Fruit fly (Drosophila melanogaster): ENCODE data around the gene GatC.

GatC gene

dm6 chr2L:13838647-13839390 is 5.9 kb upstream of the GatC start:
- TF ChIP-seq Vsx2 (GFP tag; optimal IDR thresholded peaks at IDR 0.05; ENCODE audit: partially characterized antibody) (no peak), CG32264 (GFP tag; optimal IDR thresholded peaks at IDR 0.05) (no peak), jim (GFP tag; optimal IDR thresholded peaks at IDR 0.05) (no peak), Hnf4 (GFP tag; optimal IDR thresholded peaks at IDR 0.05) (no peak), N (GFP tag; optimal IDR thresholded peaks at IDR 0.05) (no peak), HLH106 (tag; optimal IDR thresholded peaks at IDR 0.05) (peak; percentile 41), Sp1 (GFP tag; optimal IDR thresholded peaks at IDR 0.05) (peak; percentile 39), brk (GFP tag; optimal IDR thresholded peaks at IDR 0.05) (peak; percentile 30), lola (GFP tag; optimal IDR thresholded peaks at IDR 0.05) (no peak), CrebA (GFP tag; optimal IDR thresholded peaks at IDR 0.05; ENCODE audit: borderline replicate concordance) (no peak), Mio (GFP tag; optimal IDR thresholded peaks at IDR 0.05) (no peak), dmrt93B (GFP tag; optimal IDR thresholded peaks at IDR 0.05) (no peak), dsf (GFP tag; optimal IDR thresholded peaks at IDR 0.05; ENCODE audit: borderline replicate concordance) (no peak), Myc (optimal IDR thresholded peaks at IDR 0.05) (no peak), br (GFP tag; optimal IDR thresholded peaks at IDR 0.05) (peak; percentile 56), Dif (GFP tag; optimal IDR thresholded peaks at IDR 0.05; ENCODE audit: partially characterized antibody) (no peak), tai (GFP tag; optimal IDR thresholded peaks at IDR 0.05) (no peak), h (GFP tag; optimal IDR thresholded peaks at IDR 0.05) (peak; percentile 41), GATAd (GFP tag; optimal IDR thresholded peaks at IDR 0.05) (no peak), pan (optimal IDR thresholded peaks at IDR 0.05) (no peak), fru (GFP tag; optimal IDR thresholded peaks at IDR 0.05) (no peak), sage (GFP tag; optimal IDR thresholded peaks at IDR 0.05) (no peak), psq (GFP tag; optimal IDR thresholded peaks at IDR 0.05) (no peak), rgr (GFP tag; optimal IDR thresholded peaks at IDR 0.05) (no peak), Hr78 (GFP tag; optimal IDR thresholded peaks at IDR 0.05) (no peak), usp (GFP tag; optimal IDR thresholded peaks at IDR 0.05) (no peak), woc (GFP tag; optimal IDR thresholded peaks at IDR 0.05) (no peak), dl (GFP tag; optimal IDR thresholded peaks at IDR 0.05; ENCODE audit: insufficient read depth in 1 of 2, partially characterized antibody in 2 of 2) (no peak), Hr83 (GFP tag; optimal IDR thresholded peaks at IDR 0.05; ENCODE audit: poor library complexity, severe bottlenecking) (no peak), CG9705 (GFP tag; optimal IDR thresholded peaks at IDR 0.05) (no peak), ey (GFP tag; optimal IDR thresholded peaks at IDR 0.05) (peak; percentile 13), Dfd (GFP tag; optimal IDR thresholded peaks at IDR 0.05) (no peak), Rel (GFP tag; optimal IDR thresholded peaks at IDR 0.05) (no peak), Rel (tag; optimal IDR thresholded peaks at IDR 0.05) (no peak), Jra (GFP tag; optimal IDR thresholded peaks at IDR 0.05) (no peak), Abd-B (GFP tag; optimal IDR thresholded peaks at IDR 0.05) (no peak), OdsH (GFP tag; optimal IDR thresholded peaks at IDR 0.05) (peak; percentile 2), foxo (GFP tag; optimal IDR thresholded peaks at IDR 0.05) (peak in 1 of 2 experiments; percentile 21), sv (GFP tag; optimal IDR thresholded peaks at IDR 0.05) (peak; percentile 14)

dm6 chr2L:13837579-13837978 is 4.7 kb upstream of the GatC start:
- no peak for TF ChIP-seq pan (optimal IDR thresholded peaks at IDR 0.05)
- no peak for TF ChIP-seq Abd-B (GFP tag; optimal IDR thresholded peaks at IDR 0.05)
- TF ChIP-seq CG32264 (GFP tag; optimal IDR thresholded peaks at IDR 0.05) = no peak
- no peak for TF ChIP-seq CG9705 (GFP tag; optimal IDR thresholded peaks at IDR 0.05)
- peak; percentile 16 for TF ChIP-seq h (GFP tag; optimal IDR thresholded peaks at IDR 0.05)
- peak; percentile 17 for TF ChIP-seq psq (GFP tag; optimal IDR thresholded peaks at IDR 0.05)
- TF ChIP-seq sage (GFP tag; optimal IDR thresholded peaks at IDR 0.05) = peak; percentile 63
- TF ChIP-seq N (GFP tag; optimal IDR thresholded peaks at IDR 0.05) = no peak
